Fruit fly (Drosophila melanogaster) whole organism, adult: ENCODE results near the gene CG11109.

ENCODE experiments used
- CG12768 ChIP-seq: fragments of 200-800 bp; sonication (Bioruptor generic); optimal IDR thresholded peaks from 2 replicates; lab custom pipeline; 2017; ENCODE audit warnings: missing biosample characterization, missing genetic modification characterization, mild to moderate bottlenecking, moderate library complexity, missing genetic modification reagents
- CG7045 ChIP-seq: fragments of 200-800 bp; sonication (Bioruptor generic); optimal IDR thresholded peaks from 2 replicates; lab custom pipeline; 2017; ENCODE audit warnings: missing biosample characterization, mild to moderate bottlenecking, missing genetic modification characterization
- Clk ChIP-seq: fragments of 200-800 bp; sonication (Bioruptor generic); optimal IDR thresholded peaks from 2 replicates; lab custom pipeline; 2017; ENCODE audit warnings: missing biosample characterization, missing genetic modification characterization
- tj ChIP-seq: fragments of 200-800 bp; sonication (Bioruptor generic); optimal IDR thresholded peaks from 3 replicates; lab custom pipeline; 2017; ENCODE audit warnings: missing biosample characterization, mild to moderate bottlenecking, missing genetic modification characterization, moderate library complexity

dm6 chr3L:22884481-22884880, 12.5 kb downstream of the CG11109 start:
- no peak for TF ChIP-seq tj (GFP tag; lab: Kevin White, UChicago)
- no peak for TF ChIP-seq CG12768
- no peak for TF ChIP-seq CG7045
- TF ChIP-seq Clk (GFP tag; lab: Kevin White, UChicago): no peak
